Worm (Caenorhabditis elegans): ENCODE data around the gene K11G12.6.

Gene K11G12.6

ce11 chrX:6743853-6744346, 14.4 kb upstream of the K11G12.6 start (continued):
- TF ChIP-seq F37B4.10 (GFP tag; IDR thresholded peaks at IDR 0.05) (no peak), ztf-18 (tag; optimal IDR thresholded peaks at IDR 0.05) (peak; percentile 32), lin-26 (GFP tag; IDR thresholded peaks at IDR 0.05) (peak; percentile 84), pha-4 (tag; optimal IDR thresholded peaks at IDR 0.05) (peak; percentile 35), nhr-80 (tag; optimal IDR thresholded peaks at IDR 0.05) (peak; percentile 81), hsf-1 (GFP tag; IDR thresholded peaks at IDR 0.05) (peak; percentile 49; the same call in 1 of the 2 replicates), egrh-3 (GFP tag; IDR thresholded peaks at IDR 0.05) (peak; percentile 8; the same call in 1 of the 2 replicates), ceh-27 (GFP tag; optimal IDR thresholded peaks at IDR 0.05) (peak; percentile 79), him-1 (tag; optimal IDR thresholded peaks at IDR 0.05) (no peak), C17E4.6 (GFP tag; IDR thresholded peaks at IDR 0.05) (peak; percentile 79), ceh-100 (GFP tag; IDR thresholded peaks at IDR 0.05) (peak; percentile 38; the same call in 1 of the 2 replicates), fkh-3 (tag; optimal IDR thresholded peaks at IDR 0.05) (no peak), Y67H2A.10 (GFP tag; conservative IDR thresholded peaks at IDR 0.05) (no peak), bed-1 (GFP tag; IDR thresholded peaks at IDR 0.05) (no peak), B0035.1 (tag; optimal IDR thresholded peaks at IDR 0.05) (peak; percentile 77), lin-54 (GFP tag; optimal IDR thresholded peaks at IDR 0.05) (peak; percentile 58), nfya-2 (GFP tag; IDR thresholded peaks at IDR 0.05) (no peak), egl-18 (GFP tag; IDR thresholded peaks at IDR 0.05) (no peak), dpl-1 (GFP tag; optimal IDR thresholded peaks at IDR 0.05) (no peak), snpc-1.1 (tag; optimal IDR thresholded peaks at IDR 0.05; ENCODE audit: insufficient read depth) (no peak), K12H6.12 (tag; optimal IDR thresholded peaks at IDR 0.05) (peak; percentile 71), tbp1 (GFP tag; optimal IDR thresholded peaks at IDR 0.05) (peak; percentile 69), F57A8.1 (GFP tag; optimal IDR thresholded peaks at IDR 0.05) (no peak), F22D6.2 (tag; optimal IDR thresholded peaks at IDR 0.05) (peak; percentile 95), nhr-179 (tag; optimal IDR thresholded peaks at IDR 0.05) (no peak), F39B2.1 (GFP tag; IDR thresholded peaks at IDR 0.05) (no peak), madf-8 (GFP tag; conservative IDR thresholded peaks at IDR 0.05) (no peak), let-607 (tag; optimal IDR thresholded peaks at IDR 0.05) (peak; percentile 37 to 60), hlh-26 (GFP tag; conservative IDR thresholded peaks at IDR 0.05) (no peak), lsy-27 (tag; optimal IDR thresholded peaks at IDR 0.05; ENCODE audit: borderline replicate concordance, insufficient read depth) (no peak), F33H1.4 (GFP tag; IDR thresholded peaks at IDR 0.05) (0 out of 2 replicates have a peak, but pooled peaks have one; percentile 23), madf-3 (GFP tag; IDR thresholded peaks at IDR 0.05) (0 out of 2 replicates have a peak, but pooled peaks have one; percentile 45), egl-44 (GFP tag; IDR thresholded peaks at IDR 0.05) (peak; percentile 89), sdz-38 (tag; optimal IDR thresholded peaks at IDR 0.05) (no peak), hlh-12 (tag; optimal IDR thresholded peaks at IDR 0.05) (no peak), Y56A3A.18 (GFP tag; IDR thresholded peaks at IDR 0.05) (0 out of 2 replicates have a peak, but pooled peaks have one; percentile 67), B0261.1 (tag; optimal IDR thresholded peaks at IDR 0.05) (peak; percentile 9), sea-2 (GFP tag; IDR thresholded peaks at IDR 0.05) (no peak), snpc-4 (GFP tag; optimal IDR thresholded peaks at IDR 0.05) (no peak), snpc-4 (tag; optimal IDR thresholded peaks at IDR 0.05) (peak; percentile 11 to 67 (median 41)), die-1 (tag; optimal IDR thresholded peaks at IDR 0.05) (peak; percentile 71), hmg-20 (GFP tag; IDR thresholded peaks at IDR 0.05) (no peak), attf-3 (GFP tag; conservative IDR thresholded peaks at IDR 0.05) (no peak), snpc-3.4 (tag; optimal IDR thresholded peaks at IDR 0.05) (no peak), gei-17 (GFP tag; optimal IDR thresholded peaks at IDR 0.05) (peak; percentile 88), attf-5 (GFP tag; optimal IDR thresholded peaks at IDR 0.05) (peak; percentile 70), pbrm-1 (GFP tag; IDR thresholded peaks at IDR 0.05) (peak; percentile 82; the same call in 1 of the 2 replicates), attf-6 (GFP tag; IDR thresholded peaks at IDR 0.05) (0 out of 2 replicates have a peak, but pooled peaks have one; percentile 30)
